Fruit fly (Drosophila melanogaster) S2 (cell line): ENCODE results near the gene CG11356.

Experiments
- CG8478 ChIP-seq: fragments of >200 bp; optimal IDR thresholded peaks from 2 replicates; lab custom pipeline; 2018
- CTCF ChIP-seq, 2 experiments: fragments of >200 bp; optimal IDR thresholded peaks; 2 replicates each; lab custom pipeline; 2018

dm6 chrX:12128045-12128444, 24.4 kb upstream of the CG11356 start:
- no peak for TF ChIP-seq CG8478
- no peak for TF ChIP-seq CTCF (optimal IDR thresholded peaks at IDR 0.05; lab: Kevin White, UChicago)
